Fruit fly (Drosophila melanogaster): ENCODE measurements around the gene CG33648.
A peak's percentile ranks its signal among the peaks of the same experiment; 100 is the strongest.

The CG33648 gene

DNA sequence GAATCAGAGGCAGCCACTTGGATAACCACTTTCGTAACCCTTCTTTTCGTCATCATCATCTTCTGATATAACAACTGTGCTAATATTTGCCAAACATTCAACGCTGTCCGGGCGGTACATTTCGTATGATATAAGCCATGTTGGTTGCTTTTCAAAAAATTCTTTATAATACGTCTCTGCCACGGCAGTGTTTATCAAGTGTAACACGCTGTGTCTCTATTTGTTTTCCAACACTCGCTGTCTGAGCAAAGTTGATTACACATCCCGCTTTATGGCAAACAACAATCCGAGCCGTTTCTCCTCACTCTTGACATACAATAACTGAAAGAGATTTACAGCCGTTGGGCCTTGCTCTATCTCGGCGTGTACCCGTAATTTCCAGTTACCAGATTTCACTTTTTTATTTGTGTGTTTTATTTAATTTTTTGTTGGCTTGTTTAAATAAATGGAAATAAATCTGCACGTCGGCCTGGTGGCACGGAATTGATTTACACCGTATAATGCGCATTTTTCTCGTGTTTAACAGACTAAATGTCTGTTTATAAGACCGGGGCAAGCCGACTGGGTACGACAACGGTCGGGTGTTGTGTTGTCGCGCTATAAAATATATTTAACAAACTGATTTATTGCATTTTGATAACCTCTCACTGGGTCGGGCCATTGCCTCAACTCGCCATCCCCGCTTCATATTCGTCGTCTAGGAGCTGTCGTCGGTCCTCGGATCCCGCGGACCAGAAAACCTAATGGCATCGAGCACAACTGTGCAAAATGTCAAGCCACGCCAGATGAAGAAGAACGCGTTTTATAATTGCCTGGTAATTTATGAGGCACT, 18.9 kb upstream of the CG33648 start (continued):
- TF ChIP-seq mld (GFP tag; IDR thresholded peaks at IDR 0.05; ENCODE audit: partially characterized antibody) = no peak
- TF ChIP-seq bowl (GFP tag; IDR thresholded peaks at IDR 0.05) = peak; percentile 63; the same call in 1 of the 2 replicates
- peak; percentile 84 for TF ChIP-seq tio (GFP tag; optimal IDR thresholded peaks at IDR 0.05)
- TF ChIP-seq lbe (GFP tag; optimal IDR thresholded peaks at IDR 0.05) = no peak
- TF ChIP-seq jigr1 (GFP tag; IDR thresholded peaks at IDR 0.05) = no peak
- peak; percentile 94 for TF ChIP-seq CG2202 (tag; optimal IDR thresholded peaks at IDR 0.05)
- peak; percentile 17 for TF ChIP-seq CTCF (GFP tag; optimal IDR thresholded peaks at IDR 0.05)
- TF ChIP-seq ranshi (GFP tag; IDR thresholded peaks at IDR 0.05) = peak; percentile 71
- peak; percentile 97 for TF ChIP-seq CG12236 (GFP tag; optimal IDR thresholded peaks at IDR 0.05)
- TF ChIP-seq CG14050 (GFP tag; IDR thresholded peaks at IDR 0.05) = 0 out of 3 replicates have a peak, but pooled peaks have one; percentile 36
- TF ChIP-seq Asciz (GFP tag; optimal IDR thresholded peaks at IDR 0.05) = peak; percentile 93
- TF ChIP-seq toy (GFP tag; IDR thresholded peaks at IDR 0.05) = peak; percentile 66
- TF ChIP-seq p53 (GFP tag; optimal IDR thresholded peaks at IDR 0.05) = peak; percentile 84
- TF ChIP-seq cg (GFP tag; optimal IDR thresholded peaks at IDR 0.05) = no peak
- peak; percentile 98 for TF ChIP-seq CG2875 (GFP tag; optimal IDR thresholded peaks at IDR 0.05)
- peak; percentile 91 for TF ChIP-seq Xrp1 (GFP tag; IDR thresholded peaks at IDR 0.05)
- peak; percentile 88 for TF ChIP-seq oc (tag; optimal IDR thresholded peaks at IDR 0.05)
- peak; percentile 14 for TF ChIP-seq CG9797 (GFP tag; optimal IDR thresholded peaks at IDR 0.05)
- peak; percentile 94 for TF ChIP-seq CG12769 (tag; optimal IDR thresholded peaks at IDR 0.05)
- peak; percentile 81 for TF ChIP-seq dmrt99B (tag; optimal IDR thresholded peaks at IDR 0.05)
- peak; percentile 91 for TF ChIP-seq CG7556 (GFP tag; optimal IDR thresholded peaks at IDR 0.05)
- peak in 1 of 2 experiments; percentile 87 for TF ChIP-seq bsh (GFP tag; optimal IDR thresholded peaks at IDR 0.05)
- TF ChIP-seq hbn (GFP tag; IDR thresholded peaks at IDR 0.05; ENCODE audit: partially characterized antibody) = no peak
- peak; percentile 90 for TF ChIP-seq CrebB (tag; optimal IDR thresholded peaks at IDR 0.05)
- TF ChIP-seq zen2 (GFP tag; IDR thresholded peaks at IDR 0.05; ENCODE audit: partially characterized antibody) = no peak
- no peak for TF ChIP-seq Dfd (GFP tag; optimal IDR thresholded peaks at IDR 0.05)
- peak; percentile 60 for TF ChIP-seq run (tag; optimal IDR thresholded peaks at IDR 0.05)
- peak; percentile 75 for TF ChIP-seq ewg (GFP tag; optimal IDR thresholded peaks at IDR 0.05)
- peak; percentile 88 for TF ChIP-seq CG11723 (GFP tag; optimal IDR thresholded peaks at IDR 0.05)
- peak; percentile 51 for TF ChIP-seq CG34376 (GFP tag; optimal IDR thresholded peaks at IDR 0.05)
- TF ChIP-seq Doc3 (GFP tag; IDR thresholded peaks at IDR 0.05; ENCODE audit: partially characterized antibody) = no peak
- no peak for TF ChIP-seq Bgb (GFP tag; IDR thresholded peaks at IDR 0.05; ENCODE audit: partially characterized antibody)
- peak; percentile 90 for TF ChIP-seq otp (GFP tag; IDR thresholded peaks at IDR 0.05)
- no peak for TF ChIP-seq Gug (GFP tag; IDR thresholded peaks at IDR 0.05)
- peak; percentile 92 for TF ChIP-seq CG1603 (tag; optimal IDR thresholded peaks at IDR 0.05)
- TF ChIP-seq CkIIα-i1 (GFP tag; IDR thresholded peaks at IDR 0.05) = peak; percentile 7; the same call in 1 of the 2 replicates
- TF ChIP-seq CG13775 (GFP tag; optimal IDR thresholded peaks at IDR 0.05) = peak; percentile 77
- peak; percentile 81 for TF ChIP-seq Hsf (GFP tag; optimal IDR thresholded peaks at IDR 0.05)
- peak; percentile 86 for TF ChIP-seq CG3838 (GFP tag; optimal IDR thresholded peaks at IDR 0.05)
- peak; percentile 52 for TF ChIP-seq Dip3 (GFP tag; optimal IDR thresholded peaks at IDR 0.05)
- TF ChIP-seq schlank (tag; optimal IDR thresholded peaks at IDR 0.05) = peak; percentile 91
- peak; percentile 87 for TF ChIP-seq pnt (GFP tag; optimal IDR thresholded peaks at IDR 0.05)
- TF ChIP-seq abd-A (tag; optimal IDR thresholded peaks at IDR 0.05) = no peak
- TF ChIP-seq sug (tag; optimal IDR thresholded peaks at IDR 0.05) = peak; percentile 45
- peak; percentile 46 for TF ChIP-seq CG15073 (GFP tag; optimal IDR thresholded peaks at IDR 0.05)
- peak; percentile 36 for TF ChIP-seq nmo (GFP tag; optimal IDR thresholded peaks at IDR 0.05)
- TF ChIP-seq row (GFP tag; IDR thresholded peaks at IDR 0.05) = peak; percentile 33; the same call in 1 of the 3 replicates
- peak; percentile 69 for TF ChIP-seq Hand (GFP tag; optimal IDR thresholded peaks at IDR 0.05)

Measured in whole organism, embryonic.